Fruit fly (Drosophila melanogaster): Measurements from ENCODE around the gene CG7607.

- TF ChIP-seq CG8478 (optimal IDR thresholded peaks at IDR 0.05), result no peak
- TF ChIP-seq CTCF (optimal IDR thresholded peaks at IDR 0.05), result no peak
Measured at dm6 chr3L:11204852-11205251, 5.4 kb downstream of the CG7607 start.
